Worm (Caenorhabditis elegans) whole organism, L2 larva: Measurements from ENCODE around the gene inso-1.

ENCODE experiments used
- nhr-23 ChIP-seq: fragments of 150-350 bp; optimal IDR thresholded peaks from 2 replicates; lab custom pipeline; 2014; ENCODE audit warnings: missing biosample characterization, missing genetic modification reagents, missing genetic modification characterization
- snpc-4 ChIP-seq: fragments of 150-350 bp; optimal IDR thresholded peaks from 2 replicates; lab custom pipeline; 2014; ENCODE audit warnings: missing biosample characterization, missing genetic modification characterization

- TF ChIP-seq nhr-23 (tag; lab: Kevin White, UChicago) (no peak), snpc-4 (no peak)
Observed at ce11 chrX:1270598-1270997, 29.4 kb upstream of the inso-1 start, which contains the start of gene C25G6.1.
